Fruit fly (Drosophila melanogaster) whole organism, embryonic: Measurements from ENCODE around the gene fok.
A peak's percentile ranks its signal among the peaks of the same experiment; 100 is the strongest.

Source experiments
- ATbp ChIP-seq: fragments of 200-800 bp; sonication (Bioruptor generic); optimal IDR thresholded peaks from 2 replicates; lab custom pipeline; 2017; ENCODE audit warnings: missing biosample characterization, mild to moderate bottlenecking, missing genetic modification characterization, missing genetic modification reagents
- CG10209 ChIP-seq: fragments of 200-800 bp; sonication (Bioruptor generic); optimal IDR thresholded peaks from 3 replicates; lab custom pipeline; 2017; ENCODE audit warnings: missing biosample characterization, mild to moderate bottlenecking, missing genetic modification characterization, missing genetic modification reagents
- CG10654 ChIP-seq: fragments of 200-800 bp; sonication (Bioruptor generic); optimal IDR thresholded peaks from 2 replicates; lab custom pipeline; 2016; ENCODE audit warnings: missing biosample characterization, missing genetic modification characterization
- CG11085 ChIP-seq: fragments of 200-800 bp; sonication (Bioruptor generic); IDR thresholded peaks from 2 replicates; pipeline ENCODE4 v1.3.6; 2022; ENCODE audit warnings: missing biosample characterization, missing genetic modification characterization
- CG11247 ChIP-seq: fragments of 200-800 bp; sonication (Bioruptor generic); IDR thresholded peaks from 2 replicates; pipeline ENCODE4 v1.3.6; 2022; ENCODE audit warnings: missing biosample characterization, missing genetic modification characterization
- CG11456 ChIP-seq: fragments of 200-800 bp; sonication (Bioruptor generic); IDR thresholded peaks from 3 replicates; pipeline ENCODE4 v1.3.6; 2022; ENCODE audit warnings: missing biosample characterization, missing genetic modification characterization
- CG13424 ChIP-seq: fragments of 200-800 bp; sonication (Bioruptor generic); optimal IDR thresholded peaks from 2 replicates; lab custom pipeline; 2019; ENCODE audit warnings: missing biosample characterization, mild to moderate bottlenecking, missing genetic modification characterization, moderate library complexity
- CG1529 ChIP-seq: fragments of 200-800 bp; sonication (Bioruptor generic); optimal IDR thresholded peaks from 3 replicates; lab custom pipeline; 2018; ENCODE audit warnings: missing biosample characterization, missing genetic modification characterization
- CG16813 ChIP-seq: fragments of 200-800 bp; sonication (Bioruptor generic); IDR thresholded peaks from 3 replicates; pipeline ENCODE4 v1.3.6; 2022; ENCODE audit warnings: missing biosample characterization, missing genetic modification characterization; ENCODE audit not compliant: partially characterized antibody
- CG17328 ChIP-seq: fragments of 200-800 bp; sonication (Bioruptor generic); IDR thresholded peaks from 2 replicates; pipeline ENCODE4 v1.3.6; 2022; ENCODE audit warnings: missing biosample characterization, missing genetic modification characterization
- CG18599 ChIP-seq: fragments of 200-800 bp; sonication (Bioruptor generic); optimal IDR thresholded peaks from 3 replicates; lab custom pipeline; 2017; ENCODE audit warnings: missing biosample characterization, missing genetic modification characterization, mild to moderate bottlenecking, moderate library complexity, missing genetic modification reagents
- CG32532 ChIP-seq: fragments of 200-800 bp; sonication (Bioruptor generic); IDR thresholded peaks from 2 replicates; pipeline ENCODE4 v1.3.6; 2022; ENCODE audit warnings: missing biosample characterization, missing genetic modification characterization
- CG3407 ChIP-seq: fragments of 200-800 bp; sonication (Bioruptor generic); optimal IDR thresholded peaks from 2 replicates; lab custom pipeline; 2018; ENCODE audit warnings: missing biosample characterization, mild to moderate bottlenecking, missing genetic modification characterization
- CG43689 ChIP-seq: fragments of 200-800 bp; sonication (Bioruptor generic); IDR thresholded peaks from 2 replicates; pipeline ENCODE4 v1.3.6; 2022; ENCODE audit warnings: missing biosample characterization, missing genetic modification characterization
- CG6254 ChIP-seq: fragments of 200-800 bp; sonication (Bioruptor generic); optimal IDR thresholded peaks from 3 replicates; lab custom pipeline; 2017; ENCODE audit warnings: mild to moderate bottlenecking, missing biosample characterization, missing genetic modification reagents, missing genetic modification characterization
- CG6791 ChIP-seq: fragments of 200-800 bp; sonication (Bioruptor generic); IDR thresholded peaks from 3 replicates; pipeline ENCODE4 v1.3.6; 2022; ENCODE audit warnings: missing biosample characterization, missing genetic modification characterization; ENCODE audit not compliant: partially characterized antibody
- CG8290 ChIP-seq, 3 experiments: fragments of 200-800 bp; sonication (Bioruptor generic); optimal IDR thresholded peaks; 2 replicates each; lab custom pipeline; 2016 to 2019; ENCODE audit warnings: missing biosample characterization in 3 of 3, missing genetic modification characterization in 3 of 3, mild to moderate bottlenecking in 2 of 3, moderate library complexity in 1 of 3
- CG8478 ChIP-seq: fragments of >200 bp; optimal IDR thresholded peaks from 2 replicates; lab custom pipeline; 2018
- CG9215 ChIP-seq: fragments of 200-800 bp; sonication (Bioruptor generic); IDR thresholded peaks from 2 replicates; pipeline ENCODE4 v1.3.6; 2022; ENCODE audit warnings: missing biosample characterization, missing genetic modification characterization
- Dref ChIP-seq: fragments of 200-800 bp; sonication (Bioruptor generic); IDR thresholded peaks from 2 replicates; pipeline ENCODE4 v1.3.6; 2022; ENCODE audit warnings: missing biosample characterization, missing genetic modification characterization
- Drgx ChIP-seq: fragments of 200-800 bp; sonication (Bioruptor generic); IDR thresholded peaks from 2 replicates; pipeline ENCODE4 v1.3.6; 2022; ENCODE audit warnings: missing biosample characterization, missing genetic modification characterization
- Fer1 ChIP-seq: fragments of 200-800 bp; sonication (Bioruptor generic); optimal IDR thresholded peaks from 2 replicates; lab custom pipeline; 2017; ENCODE audit warnings: missing biosample characterization, mild to moderate bottlenecking, missing genetic modification characterization
- Hand ChIP-seq: fragments of 200-800 bp; sonication (Bioruptor generic); optimal IDR thresholded peaks from 2 replicates; lab custom pipeline; 2017; ENCODE audit warnings: mild to moderate bottlenecking, missing biosample characterization, missing genetic modification reagents, missing genetic modification characterization
- Hmr ChIP-seq: fragments of 200-800 bp; sonication (Bioruptor generic); optimal IDR thresholded peaks from 3 replicates; lab custom pipeline; 2017; ENCODE audit warnings: mild to moderate bottlenecking, missing biosample characterization, missing genetic modification reagents, missing genetic modification characterization
- Mad ChIP-seq: fragments of 200-800 bp; sonication (Bioruptor generic); optimal IDR thresholded peaks from 2 replicates; lab custom pipeline; 2016; ENCODE audit warnings: missing biosample characterization, missing genetic modification characterization
- Med ChIP-seq: fragments of 200-800 bp; sonication (Bioruptor generic); peaks from one replicate; lab custom pipeline; 2016; ENCODE audit warnings: missing biosample characterization, missing genetic modification characterization, mild to moderate bottlenecking, inconsistent platforms, moderate library complexity
- Myb ChIP-seq: fragments of 200-800 bp; sonication (Bioruptor generic); optimal IDR thresholded peaks from 2 replicates; lab custom pipeline; 2016; ENCODE audit warnings: missing biosample characterization, missing genetic modification characterization
- Oaz ChIP-seq: fragments of 200-800 bp; sonication (Bioruptor generic); IDR thresholded peaks from 2 replicates; pipeline ENCODE4 v1.3.6; 2022; ENCODE audit warnings: missing biosample characterization, missing genetic modification characterization
- Ravus ChIP-seq: fragments of 200-800 bp; sonication (Bioruptor generic); IDR thresholded peaks from 2 replicates; pipeline ENCODE4 v1.3.6; 2022; ENCODE audit warnings: missing biosample characterization, missing genetic modification characterization
- Scr ChIP-seq: fragments of 200-800 bp; sonication (Bioruptor generic); IDR thresholded peaks from 2 replicates; pipeline ENCODE4 v1.3.6; 2022; ENCODE audit warnings: missing biosample characterization, missing genetic modification characterization; ENCODE audit not compliant: partially characterized antibody
- Xbp1 ChIP-seq: fragments of 200-800 bp; sonication (Bioruptor generic); optimal IDR thresholded peaks from 3 replicates; lab custom pipeline; 2016; ENCODE audit warnings: missing biosample characterization, mild to moderate bottlenecking, missing genetic modification characterization
- br ChIP-seq: fragments of >200 bp; optimal IDR thresholded peaks from 2 replicates; lab custom pipeline; 2017
- bsh ChIP-seq, 2 experiments: fragments of 200-800 bp; sonication (Bioruptor generic); optimal IDR thresholded peaks; 2 replicates each; lab custom pipeline; 2017 to 2018; ENCODE audit warnings: mild to moderate bottlenecking in 2 of 2, missing biosample characterization in 2 of 2, missing genetic modification characterization in 2 of 2, moderate library complexity in 1 of 2
- croc ChIP-seq: fragments of 200-800 bp; sonication (Bioruptor generic); conservative IDR thresholded peaks from 3 replicates; pipeline ENCODE4 v1.3.6; 2022; ENCODE audit warnings: missing biosample characterization, missing genetic modification characterization
- da ChIP-seq: fragments of 200-800 bp; sonication (Bioruptor generic); optimal IDR thresholded peaks from 2 replicates; lab custom pipeline; 2016; ENCODE audit warnings: missing biosample characterization, missing genetic modification characterization
- dati ChIP-seq: fragments of 200-800 bp; sonication (Bioruptor generic); IDR thresholded peaks from 2 replicates; pipeline ENCODE4 v1.3.6; 2022; ENCODE audit warnings: missing biosample characterization, missing genetic modification characterization
- disco-r ChIP-seq: fragments of 200-800 bp; sonication (Bioruptor generic); optimal IDR thresholded peaks from 2 replicates; lab custom pipeline; 2016; ENCODE audit warnings: missing biosample characterization, missing genetic modification characterization
- esg ChIP-seq: fragments of 200-800 bp; sonication (Bioruptor generic); conservative IDR thresholded peaks from 2 replicates; pipeline ENCODE4 v1.3.6; 2022; ENCODE audit warnings: missing biosample characterization, missing genetic modification characterization
- kay ChIP-seq: fragments of 200-800 bp; sonication (Bioruptor generic); optimal IDR thresholded peaks from 2 replicates; lab custom pipeline; 2016; ENCODE audit warnings: missing biosample characterization, missing genetic modification characterization
- kni ChIP-seq: fragments of 200-800 bp; sonication (Bioruptor generic); optimal IDR thresholded peaks from 3 replicates; lab custom pipeline; 2017; ENCODE audit warnings: mild to moderate bottlenecking, missing biosample characterization, missing genetic modification reagents, missing genetic modification characterization
- lmd ChIP-seq: fragments of 200-800 bp; sonication (Bioruptor generic); IDR thresholded peaks from 2 replicates; pipeline ENCODE4 v1.3.6; 2022; ENCODE audit warnings: missing biosample characterization, missing genetic modification characterization
- pb ChIP-seq: fragments of 200-800 bp; sonication (Bioruptor generic); optimal IDR thresholded peaks from 3 replicates; lab custom pipeline; 2016; ENCODE audit warnings: missing biosample characterization, missing genetic modification characterization
- rib ChIP-seq: fragments of 200-800 bp; sonication (Bioruptor generic); IDR thresholded peaks from 2 replicates; pipeline ENCODE4 v1.3.6; 2022; ENCODE audit warnings: missing biosample characterization, missing genetic modification characterization
- salm ChIP-seq: fragments of 200-800 bp; sonication (Bioruptor generic); optimal IDR thresholded peaks from 2 replicates; lab custom pipeline; 2018; ENCODE audit warnings: missing biosample characterization, mild to moderate bottlenecking, missing genetic modification characterization
- sd ChIP-seq: fragments of 200-800 bp; sonication (Bioruptor generic); optimal IDR thresholded peaks from 3 replicates; lab custom pipeline; 2018; ENCODE audit warnings: missing biosample characterization, mild to moderate bottlenecking, missing genetic modification characterization, moderate library complexity
- stwl ChIP-seq: fragments of 200-800 bp; sonication (Bioruptor generic); optimal IDR thresholded peaks from 3 replicates; lab custom pipeline; 2018; ENCODE audit warnings: missing biosample characterization, mild to moderate bottlenecking, missing genetic modification characterization, moderate library complexity
- sug ChIP-seq: fragments of 200-800 bp; optimal IDR thresholded peaks from 2 replicates; lab custom pipeline; 2019; ENCODE audit warnings: missing biosample characterization, mild to moderate bottlenecking, missing genetic modification characterization, moderate library complexity
- tap ChIP-seq: fragments of 200-800 bp; optimal IDR thresholded peaks from 3 replicates; lab custom pipeline; 2019; ENCODE audit warnings: missing biosample characterization, mild to moderate bottlenecking, missing genetic modification characterization, moderate library complexity
- vfl ChIP-seq: fragments of 200-800 bp; sonication (Bioruptor generic); optimal IDR thresholded peaks from 2 replicates; lab custom pipeline; 2016; ENCODE audit warnings: missing biosample characterization, missing genetic modification characterization
- zfh2 ChIP-seq: fragments of 200-800 bp; sonication (Bioruptor generic); optimal IDR thresholded peaks from 2 replicates; lab custom pipeline; 2016; ENCODE audit warnings: missing biosample characterization, missing genetic modification characterization

The fok gene

dm6 chr2L:20091094-20091679, 6.3 kb upstream of the fok start, which contains the start of the genes CG10747 and Pyroxd1 (continued):
- TF ChIP-seq CG9215 (GFP tag; lab: Robert Waterston, UW) (peak; percentile 95), CG16813 (no peak), croc (GFP tag; lab: Robert Waterston, UW) (peak; percentile 94), CG32532 (GFP tag; lab: Robert Waterston, UW) (peak; percentile 96), kni (GFP tag; lab: Kevin White, UChicago) (peak; percentile 74), CG10654 (peak; percentile 95), salm (tag; lab: Kevin White, UChicago) (peak; percentile 94), Xbp1 (peak; percentile 98), sug (tag; lab: Kevin White, UChicago) (peak; percentile 97), lmd (GFP tag; lab: Robert Waterston, UW) (peak; percentile 98), br (no peak), vfl (peak; percentile 96), Hand (peak; percentile 94), pb (GFP tag; lab: Kevin White, UChicago) (peak; percentile 85), CG10209 (GFP tag; lab: Kevin White, UChicago) (peak; percentile 98), Scr (GFP tag; lab: Robert Waterston, UW) (peak; percentile 25; the same call in 1 of the 2 replicates), CG6791 (GFP tag; lab: Robert Waterston, UW) (no peak), Dref (GFP tag; lab: Robert Waterston, UW) (peak; percentile 43), CG8290 (GFP tag; optimal IDR thresholded peaks at IDR 0.05; lab: Kevin White, UChicago) (peak; percentile 83), CG8290 (tag; optimal IDR thresholded peaks at IDR 0.05; lab: Kevin White, UChicago) (peak; percentile 86 to 96), Drgx (GFP tag; lab: Robert Waterston, UW) (peak; percentile 98), CG8478 (lab: Kevin White, UChicago) (no peak), Hmr (GFP tag; lab: Kevin White, UChicago) (peak; percentile 97), da (peak; percentile 90), CG1529 (GFP tag; lab: Kevin White, UChicago) (peak; percentile 94), tap (peak; percentile 94), CG11456 (GFP tag; lab: Robert Waterston, UW) (peak; percentile 95), dati (GFP tag; lab: Robert Waterston, UW) (peak; percentile 49; the same call in 1 of the 2 replicates), Ravus (GFP tag; lab: Robert Waterston, UW) (peak; percentile 86), Fer1 (peak; percentile 96), CG11247 (GFP tag; lab: Robert Waterston, UW) (peak; percentile 96), rib (peak; percentile 89; the same call in 1 of the 2 replicates), CG3407 (GFP tag; lab: Kevin White, UChicago) (peak; percentile 91), Oaz (GFP tag; lab: Robert Waterston, UW) (peak; percentile 89), bsh (GFP tag; optimal IDR thresholded peaks at IDR 0.05; lab: Kevin White, UChicago) (peak; percentile 95 to 96), CG11085 (GFP tag; lab: Robert Waterston, UW) (peak; percentile 89), CG13424 (tag; lab: Kevin White, UChicago) (peak; percentile 98), ATbp (peak; percentile 94), disco-r (GFP tag; lab: Kevin White, UChicago) (peak; percentile 91), Med (GFP tag; lab: Kevin White, UChicago) (peak; percentile 99), Myb (GFP tag; lab: Kevin White, UChicago) (peak; percentile 80), stwl (tag; lab: Kevin White, UChicago) (peak; percentile 45), CG6254 (GFP tag; lab: Kevin White, UChicago) (peak; percentile 86), esg (GFP tag; lab: Robert Waterston, UW) (peak; percentile 96), CG17328 (GFP tag; lab: Robert Waterston, UW) (peak; percentile 92), CG18599 (GFP tag; lab: Kevin White, UChicago) (peak; percentile 96), zfh2 (GFP tag; lab: Kevin White, UChicago) (peak; percentile 97), kay (GFP tag; lab: Kevin White, UChicago) (peak; percentile 93), sd (peak; percentile 95), Mad (GFP tag; lab: Kevin White, UChicago) (peak; percentile 92), CG43689 (GFP tag; lab: Robert Waterston, UW) (peak; percentile 80)
